Fruit fly (Drosophila melanogaster) whole organism, embryonic: ENCODE data around the gene zetaCOP.

ENCODE experiments used
- CG14050 ChIP-seq: fragments of 200-800 bp; sonication (Bioruptor generic); IDR thresholded peaks from 3 replicates; pipeline ENCODE4 v1.3.6; 2022; ENCODE audit warnings: missing biosample characterization, missing genetic modification characterization
- CG8359 ChIP-seq: fragments of 200-800 bp; sonication (Bioruptor generic); optimal IDR thresholded peaks from 2 replicates; lab custom pipeline; 2017; ENCODE audit warnings: missing biosample characterization, mild to moderate bottlenecking, missing genetic modification characterization, borderline replicate concordance
- CoRest ChIP-seq: fragments of 200-800 bp; sonication (Bioruptor generic); optimal IDR thresholded peaks from 3 replicates; lab custom pipeline; 2018; ENCODE audit warnings: missing biosample characterization, mild to moderate bottlenecking, missing genetic modification characterization, moderate library complexity
- Fer2 ChIP-seq: fragments of 200-800 bp; sonication (Bioruptor generic); optimal IDR thresholded peaks from 2 replicates; lab custom pipeline; 2018; ENCODE audit warnings: missing biosample characterization, mild to moderate bottlenecking, missing genetic modification characterization, moderate library complexity
- HmgD ChIP-seq: fragments of 200-800 bp; sonication (Bioruptor generic); optimal IDR thresholded peaks from 3 replicates; lab custom pipeline; 2016; ENCODE audit warnings: missing biosample characterization, missing genetic modification characterization
- Lpt ChIP-seq: fragments of >200 bp; optimal IDR thresholded peaks from 2 replicates; lab custom pipeline; 2018; ENCODE audit warnings: missing biosample characterization, missing genetic modification characterization
- az2 ChIP-seq: fragments of 200-800 bp; sonication (Bioruptor generic); optimal IDR thresholded peaks from 3 replicates; lab custom pipeline; 2016; ENCODE audit warnings: missing biosample characterization, missing genetic modification characterization
- croc ChIP-seq: fragments of 200-800 bp; sonication (Bioruptor generic); conservative IDR thresholded peaks from 3 replicates; pipeline ENCODE4 v1.3.6; 2022; ENCODE audit warnings: missing biosample characterization, missing genetic modification characterization
- disco-r ChIP-seq: fragments of 200-800 bp; sonication (Bioruptor generic); optimal IDR thresholded peaks from 2 replicates; lab custom pipeline; 2016; ENCODE audit warnings: missing biosample characterization, missing genetic modification characterization
- dysf ChIP-seq: fragments of 200-800 bp; sonication (Bioruptor generic); IDR thresholded peaks from 3 replicates; pipeline ENCODE4 v1.3.6; 2022; ENCODE audit warnings: missing biosample characterization, missing genetic modification characterization
- twi ChIP-seq: fragments of 200-800 bp; optimal IDR thresholded peaks from 2 replicates; lab custom pipeline; 2019; ENCODE audit warnings: missing biosample characterization, mild to moderate bottlenecking, missing genetic modification characterization, moderate library complexity
- tx ChIP-seq: fragments of 200-800 bp; sonication (Bioruptor generic); optimal IDR thresholded peaks from 2 replicates; lab custom pipeline; 2016; ENCODE audit warnings: missing biosample characterization, missing genetic modification characterization

DNA sequence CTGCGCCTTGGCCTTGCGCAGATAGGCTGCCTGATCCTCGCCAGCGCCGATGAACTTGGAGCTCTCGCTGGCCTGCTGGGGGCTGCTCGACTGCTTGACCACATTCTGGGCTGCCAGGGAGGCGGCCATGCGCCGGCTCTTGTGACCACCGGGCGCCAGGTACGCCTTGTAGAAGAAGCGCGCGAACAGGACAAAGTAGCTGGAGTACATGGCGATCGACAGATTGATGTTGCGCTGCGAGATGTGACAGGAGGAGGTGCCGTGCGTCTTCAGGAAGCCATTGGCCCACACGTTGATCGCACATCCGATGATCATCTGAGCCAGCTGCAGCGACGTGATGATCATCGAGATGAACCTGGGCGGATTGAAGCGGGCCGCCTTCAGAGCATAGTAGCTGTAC is 23.3 kb downstream of the zetaCOP start:
- TF ChIP-seq CG14050 (GFP tag; lab: Robert Waterston, UW) (no peak), croc (GFP tag; lab: Robert Waterston, UW) (no peak), dysf (GFP tag; lab: Robert Waterston, UW) (no peak), Lpt (GFP tag; lab: Kevin White, UChicago) (no peak), Fer2 (tag; lab: Kevin White, UChicago) (no peak), az2 (GFP tag; lab: Kevin White, UChicago) (no peak), tx (no peak), CG8359 (GFP tag; lab: Kevin White, UChicago) (no peak), HmgD (GFP tag; lab: Kevin White, UChicago) (no peak), twi (no peak), CoRest (tag; lab: Kevin White, UChicago) (no peak), disco-r (GFP tag; lab: Kevin White, UChicago) (no peak)
